Fruit fly (Drosophila melanogaster) whole organism: ENCODE data around the gene CG12506.

Source experiments
- CG8478 ChIP-seq: fragments of >200 bp; optimal IDR thresholded peaks from 2 replicates; lab custom pipeline; 2018; ENCODE audit warnings: inconsistent platforms
- Dll ChIP-seq: fragments of >200 bp; optimal IDR thresholded peaks from 2 replicates; lab custom pipeline; 2017
- EcR ChIP-seq, 2 experiments: fragments of >200 bp; optimal IDR thresholded peaks; 2 replicates each; lab custom pipeline; 2017; ENCODE audit warnings: missing biosample characterization in 2 of 2, missing genetic modification characterization in 2 of 2, missing genetic modification reagents in 2 of 2
- pan ChIP-seq: fragments of >200 bp; optimal IDR thresholded peaks from 2 replicates; lab custom pipeline; 2017
- psq ChIP-seq: fragments of >200 bp; optimal IDR thresholded peaks from 2 replicates; lab custom pipeline; 2017
- usp ChIP-seq: fragments of >200 bp; optimal IDR thresholded peaks from 2 replicates; lab custom pipeline; 2017; ENCODE audit warnings: missing biosample characterization, missing genetic modification characterization, mixed read lengths

The CG12506 gene

DNA sequence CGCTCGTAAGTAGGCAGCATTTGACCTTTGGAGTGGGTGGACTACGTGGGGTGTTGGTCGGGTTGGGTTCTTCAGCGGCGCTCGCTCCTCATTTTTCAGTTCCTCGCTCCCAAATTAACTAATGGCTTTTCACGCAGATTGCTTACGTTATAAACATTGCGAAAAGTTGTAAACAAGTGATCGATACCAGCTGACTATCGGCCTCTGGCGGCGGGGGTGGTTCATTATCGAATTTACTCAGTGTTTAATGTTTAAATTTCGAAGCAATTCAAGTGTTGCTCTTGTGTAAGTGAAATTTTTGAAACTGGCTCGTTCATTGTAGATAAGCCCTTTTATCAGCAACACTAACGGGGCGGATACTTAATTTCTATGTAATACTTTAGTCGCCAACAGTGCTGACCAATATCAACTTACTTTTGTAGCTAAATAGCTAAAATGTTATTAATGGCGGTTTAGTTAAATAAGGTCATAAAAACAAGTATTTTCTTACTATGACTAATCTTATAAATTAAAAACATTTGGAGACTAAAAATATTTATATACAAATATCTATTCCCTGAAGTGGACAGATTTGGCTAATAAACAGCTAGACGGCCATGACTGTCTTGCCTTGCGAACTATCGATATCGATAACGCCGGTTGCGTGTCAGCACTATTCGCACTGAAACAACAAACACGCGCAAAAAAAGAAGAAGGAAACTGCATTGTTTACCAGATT is 46.1 kb downstream of the CG12506 start, which contains the start of the genes PGAP2 and Clp:
Gene PGAP2 (minus strand): TSS at position 194 of the 718 bp plus-strand sequence.
Gene Clp (plus strand): TSS at position 650 of the 718 bp plus-strand sequence.
- TF ChIP-seq psq (lab: Kevin White, UChicago): no peak
- no peak for TF ChIP-seq usp

- TF ChIP-seq Dll (lab: Kevin White, UChicago) (no peak), usp (no peak), EcR (GFP tag; optimal IDR thresholded peaks at IDR 0.05; lab: Kevin White, UChicago) (no peak), psq (lab: Kevin White, UChicago) (no peak), CG8478 (lab: Kevin White, UChicago) (no peak), pan (lab: Kevin White, UChicago) (no peak)
These were observed 48.1 kb downstream of the CG12506 start, which contains the start of gene CG3662 for dm6 chr2L:821242-821985. CG3662 (plus strand) TSS chr2L:821289.

dm6 chr2L:821986-822711 is 48.8 kb downstream of the CG12506 start:
- TF ChIP-seq psq (lab: Kevin White, UChicago) (no peak), Dll (lab: Kevin White, UChicago) (no peak), usp (no peak), CG8478 (lab: Kevin White, UChicago) (no peak), pan (lab: Kevin White, UChicago) (no peak)
